Fruit fly (Drosophila melanogaster) whole organism, wandering third instar larva: ENCODE data around the gene Set.
A peak's percentile ranks its signal among the peaks of the same experiment; 100 is the strongest.

ENCODE experiments used
- OdsH ChIP-seq: fragments of 200-800 bp; sonication (Bioruptor generic); optimal IDR thresholded peaks from 2 replicates; lab custom pipeline; 2016; ENCODE audit warnings: missing biosample characterization, mild to moderate bottlenecking, missing genetic modification characterization
- h ChIP-seq: fragments of 200-800 bp; sonication (Bioruptor generic); optimal IDR thresholded peaks from 3 replicates; lab custom pipeline; 2016; ENCODE audit warnings: missing biosample characterization, mild to moderate bottlenecking, missing genetic modification characterization
- rgr ChIP-seq: fragments of 200-800 bp; sonication (Bioruptor generic); optimal IDR thresholded peaks from 3 replicates; lab custom pipeline; 2016; ENCODE audit warnings: missing biosample characterization, mild to moderate bottlenecking, missing genetic modification characterization

DNA sequence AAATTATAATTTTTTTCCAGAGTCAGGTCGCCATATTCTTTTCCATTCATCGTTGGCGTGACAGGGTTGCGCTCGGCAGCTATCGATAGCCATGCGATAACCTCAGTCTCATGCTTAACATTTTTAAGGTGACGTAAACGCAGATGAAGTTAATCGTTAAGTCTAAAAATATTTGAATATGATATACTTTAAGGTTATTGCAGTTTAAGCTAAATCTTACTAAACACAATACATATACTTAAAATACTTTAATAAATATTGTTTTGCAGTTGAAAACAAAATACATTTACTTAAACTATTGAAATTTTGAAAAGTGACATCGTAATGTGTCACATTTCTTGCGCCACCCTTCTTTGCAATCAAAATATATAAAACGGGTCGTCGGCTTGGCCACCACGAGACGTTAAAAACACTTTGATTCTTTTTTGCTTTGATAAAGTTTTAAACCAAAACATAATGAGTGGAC is 11.8 kb downstream of the Set start, which contains the start of the genes Cp190 and CG4338:
- TF ChIP-seq OdsH: peak; percentile 96
- peak; percentile 97 for TF ChIP-seq h (GFP tag; lab: Kevin White, UChicago)
- TF ChIP-seq rgr (GFP tag; lab: Kevin White, UChicago): peak; percentile 98
